Worm (Caenorhabditis elegans) whole organism, early embryonic: ENCODE data around the gene F54F7.6.

Source experiments
- B0310.2 ChIP-seq: sonication (generic microtip); optimal IDR thresholded peaks from 2 replicates; lab custom pipeline; 2016; ENCODE audit warnings: mild to moderate bottlenecking, missing genetic modification characterization, missing compliant biosample characterization
- F13C5.2 ChIP-seq: sonication (generic microtip); optimal IDR thresholded peaks from 2 replicates; lab custom pipeline; 2017; ENCODE audit warnings: mild to moderate bottlenecking, missing genetic modification characterization, inconsistent platforms, missing compliant biosample characterization
- ama-1 ChIP-seq: fragments of 150-350 bp; optimal IDR thresholded peaks from 2 replicates; lab custom pipeline; 2014
- ceh-36 ChIP-seq: sonication (generic microtip); optimal IDR thresholded peaks from 2 replicates; lab custom pipeline; 2016; ENCODE audit warnings: missing genetic modification characterization, inconsistent platforms, missing compliant biosample characterization
- ets-7 ChIP-seq: sonication (generic microtip); optimal IDR thresholded peaks from 2 replicates; lab custom pipeline; 2016; ENCODE audit warnings: missing genotype, missing genetic modification characterization, missing compliant biosample characterization
- flt-1 ChIP-seq: fragments of 200-800 bp; sonication (Bioruptor generic); IDR thresholded peaks from 2 replicates; pipeline ENCODE4 v1.3.6; 2022; ENCODE audit warnings: missing genetic modification characterization, missing compliant biosample characterization
- hmbx-1 ChIP-seq: sonication (generic microtip); optimal IDR thresholded peaks from 2 replicates; lab custom pipeline; 2016; ENCODE audit warnings: mild to moderate bottlenecking, missing genetic modification characterization, missing compliant biosample characterization
- hnd-1 ChIP-seq: sonication (generic microtip); optimal IDR thresholded peaks from 2 replicates; lab custom pipeline; 2016; ENCODE audit warnings: missing genetic modification characterization, missing compliant biosample characterization
- scrt-1 ChIP-seq: fragments of 200-800 bp; sonication (Bioruptor generic); IDR thresholded peaks from 2 replicates; pipeline ENCODE4 v1.3.6; 2022; ENCODE audit warnings: missing genetic modification characterization, missing compliant biosample characterization
- tbx-37 ChIP-seq: fragments of 200-800 bp; sonication (Bioruptor generic); conservative IDR thresholded peaks from 2 replicates; pipeline ENCODE4 v1.3.6; 2022; ENCODE audit warnings: missing genetic modification reagents, missing genetic modification characterization, missing compliant biosample characterization

DNA sequence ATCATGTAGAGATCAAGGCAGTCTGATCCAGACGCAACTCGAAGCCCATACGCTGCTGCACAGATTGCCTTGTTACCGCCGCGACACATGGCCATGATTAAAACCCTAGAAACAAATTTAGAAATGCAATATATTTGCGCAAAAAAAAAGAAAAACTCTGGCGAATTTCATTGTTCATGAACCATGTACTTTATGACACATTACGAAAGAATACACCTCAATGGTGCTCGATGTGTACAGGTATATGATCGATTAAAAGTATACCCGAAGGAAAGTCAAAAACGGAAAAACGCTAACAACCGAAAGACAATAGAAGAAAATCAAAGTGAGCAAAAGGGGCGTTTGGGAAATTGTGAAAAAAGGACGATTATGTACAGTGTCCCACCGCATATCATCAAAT lies 27.1 kb downstream of the F54F7.6 start, which contains the start of gene Y62H9A.8:
- TF ChIP-seq tbx-37 (GFP tag; lab: Robert Waterston, UW) (no peak), flt-1 (GFP tag; lab: Robert Waterston, UW) (no peak), hnd-1 (tag; lab: Kevin White, UChicago) (no peak), ama-1 (lab: Kevin White, UChicago) (no peak), scrt-1 (GFP tag; lab: Robert Waterston, UW) (no peak), ceh-36 (tag; lab: Kevin White, UChicago) (no peak), F13C5.2 (no peak), B0310.2 (tag; lab: Kevin White, UChicago) (no peak), hmbx-1 (tag; lab: Kevin White, UChicago) (no peak), ets-7 (tag; lab: Kevin White, UChicago) (no peak)
